Worm (Caenorhabditis elegans): Measurements from ENCODE around the gene Y73C8B.2.

ce11 chrV:3185855-3186254, 8.9 kb downstream of the Y73C8B.2 start:
- TF ChIP-seq hmg-4 (GFP tag; optimal IDR thresholded peaks at IDR 0.05) (no peak), hnd-1 (tag; optimal IDR thresholded peaks at IDR 0.05) (no peak), hmbx-1 (tag; optimal IDR thresholded peaks at IDR 0.05) (no peak), B0310.2 (tag; optimal IDR thresholded peaks at IDR 0.05) (no peak), ceh-36 (tag; optimal IDR thresholded peaks at IDR 0.05) (no peak), ama-1 (optimal IDR thresholded peaks at IDR 0.05) (no peak), flt-1 (GFP tag; IDR thresholded peaks at IDR 0.05) (no peak), aly-1 (tag; optimal IDR thresholded peaks at IDR 0.05) (no peak), F13C5.2 (tag; optimal IDR thresholded peaks at IDR 0.05) (no peak)
